Worm (Caenorhabditis elegans) whole organism, L4 larva: Measurements from ENCODE around the gene R10E4.9.

ENCODE experiments used
- D1046.2 ChIP-seq: fragments of 200-800 bp; sonication (Bioruptor generic); IDR thresholded peaks from 2 replicates; pipeline ENCODE4 v1.3.6; 2022; ENCODE audit warnings: missing genetic modification characterization, missing compliant biosample characterization
- F26F4.8 ChIP-seq: fragments of 200-800 bp; sonication (Bioruptor generic); conservative IDR thresholded peaks from 2 replicates; pipeline ENCODE4 v1.3.6; 2022; ENCODE audit warnings: missing genetic modification characterization, missing compliant biosample characterization
- F37D6.2 ChIP-seq: sonication (generic microtip); optimal IDR thresholded peaks from 2 replicates; lab custom pipeline; 2016; ENCODE audit warnings: mild to moderate bottlenecking, missing genetic modification characterization, missing compliant biosample characterization
- F44E2.7 ChIP-seq: fragments of 200-800 bp; sonication (Bioruptor generic); IDR thresholded peaks from 2 replicates; pipeline ENCODE4 v2.1.2; 2022; ENCODE audit warnings: missing genetic modification characterization, missing compliant biosample characterization
- F49E8.2 ChIP-seq: sonication (generic microtip); optimal IDR thresholded peaks from 2 replicates; lab custom pipeline; 2016; ENCODE audit warnings: missing compliant biosample characterization, mild to moderate bottlenecking, missing genetic modification characterization, borderline replicate concordance
- T20F7.1 ChIP-seq: fragments of 200-800 bp; sonication (Bioruptor generic); optimal IDR thresholded peaks from 2 replicates; lab custom pipeline; 2018; ENCODE audit warnings: mild to moderate bottlenecking, missing genetic modification characterization, missing compliant biosample characterization
- T26A8.4 ChIP-seq: fragments of 200-800 bp; sonication (Bioruptor generic); IDR thresholded peaks from 2 replicates; pipeline ENCODE4 v1.3.6; 2022; ENCODE audit warnings: missing genetic modification characterization, missing compliant biosample characterization
- aha-1 ChIP-seq: fragments of 150-350 bp; peaks from one replicate; lab custom pipeline; 2014; ENCODE audit warnings: missing biosample characterization, missing genetic modification characterization
- aly-2 ChIP-seq: sonication (generic microtip); optimal IDR thresholded peaks from 2 replicates; lab custom pipeline; 2018; ENCODE audit warnings: missing biosample characterization, missing genetic modification characterization
- ama-1 ChIP-seq: fragments of 150-350 bp; optimal IDR thresholded peaks from 2 replicates; lab custom pipeline; 2014; ENCODE audit warnings: inconsistent platforms, mixed read lengths
- attf-4 ChIP-seq: sonication (generic microtip); optimal IDR thresholded peaks from 3 replicates; lab custom pipeline; 2017; ENCODE audit warnings: missing biosample characterization, missing genetic modification characterization
- ceh-20 ChIP-seq: fragments of 200-800 bp; sonication (Bioruptor generic); IDR thresholded peaks from 2 replicates; pipeline ENCODE4 v1.3.6; 2022; ENCODE audit warnings: missing genetic modification reagents, missing genetic modification characterization, missing compliant biosample characterization
- ceh-28 ChIP-seq: fragments of 150-350 bp; optimal IDR thresholded peaks from 2 replicates; lab custom pipeline; 2014; ENCODE audit warnings: missing biosample characterization, missing genetic modification reagents, missing genetic modification characterization
- ceh-32 ChIP-seq: sonication (generic microtip); optimal IDR thresholded peaks from 2 replicates; lab custom pipeline; 2016; ENCODE audit warnings: mild to moderate bottlenecking, missing genetic modification characterization, missing compliant biosample characterization; ENCODE audit not compliant: poor library complexity
- ceh-44 ChIP-seq: fragments of 200-800 bp; sonication (Bioruptor generic); IDR thresholded peaks from 2 replicates; pipeline ENCODE4 v1.3.6; 2022; ENCODE audit warnings: missing genetic modification reagents, missing genetic modification characterization, missing compliant biosample characterization
- ceh-82 ChIP-seq: sonication (generic microtip); optimal IDR thresholded peaks from 2 replicates; lab custom pipeline; 2017; ENCODE audit warnings: missing biosample characterization, missing genetic modification characterization
- ces-1 ChIP-seq: fragments of 150-350 bp; sonication (generic microtip); optimal IDR thresholded peaks from 4 replicates; lab custom pipeline; 2014; ENCODE audit warnings: missing biosample characterization, missing genetic modification reagents, missing genetic modification characterization
- ctbp-1 ChIP-seq: fragments of 200-800 bp; sonication (Bioruptor generic); IDR thresholded peaks from 2 replicates; pipeline ENCODE4 v1.3.6; 2022; ENCODE audit warnings: missing genetic modification reagents, missing genetic modification characterization, missing compliant biosample characterization
- daf-19 ChIP-seq: fragments of 200-800 bp; sonication (Bioruptor generic); conservative IDR thresholded peaks from 2 replicates; pipeline ENCODE4 v1.3.6; 2022; ENCODE audit warnings: missing genetic modification characterization, missing compliant biosample characterization
- dmd-6 ChIP-seq: fragments of 200-800 bp; sonication (Bioruptor generic); IDR thresholded peaks from 2 replicates; pipeline ENCODE4 v1.3.6; 2022; ENCODE audit warnings: missing genetic modification reagents, missing genetic modification characterization, missing compliant biosample characterization
- egl-27 ChIP-seq: sonication (generic microtip); optimal IDR thresholded peaks from 3 replicates; lab custom pipeline; 2017; ENCODE audit warnings: missing biosample characterization, missing genetic modification reagents, missing genetic modification characterization
- egl-43 ChIP-seq: fragments of 200-800 bp; sonication (Bioruptor generic); IDR thresholded peaks from 2 replicates; pipeline ENCODE4 v1.3.6; 2022; ENCODE audit warnings: missing genetic modification reagents, missing genetic modification characterization, missing compliant biosample characterization
- fkh-10 ChIP-seq: fragments of 150-350 bp; optimal IDR thresholded peaks from 2 replicates; lab custom pipeline; 2014; ENCODE audit warnings: missing biosample characterization, missing genetic modification reagents, missing genetic modification characterization
- fos-1 ChIP-seq: fragments of 150-350 bp; optimal IDR thresholded peaks from 2 replicates; lab custom pipeline; 2014; ENCODE audit warnings: missing biosample characterization, missing genetic modification characterization
- hif-1 ChIP-seq, 2 experiments: sonication (generic microtip); optimal IDR thresholded peaks; 2 replicates each; lab custom pipeline; 2016 to 2017; ENCODE audit warnings: missing compliant biosample characterization in 2 of 2, missing genetic modification characterization in 2 of 2, missing genetic modification reagents in 2 of 2, missing genotype in 2 of 2, mild to moderate bottlenecking in 1 of 2
- hmg-1.1 ChIP-seq: fragments of 200-800 bp; sonication (Bioruptor generic); IDR thresholded peaks from 2 replicates; pipeline ENCODE4 v1.3.6; 2022; ENCODE audit warnings: missing genetic modification reagents, missing genetic modification characterization, missing compliant biosample characterization
- lim-7 ChIP-seq: fragments of 200-800 bp; sonication (Bioruptor generic); IDR thresholded peaks from 2 replicates; pipeline ENCODE4 v1.3.6; 2022; ENCODE audit warnings: missing genetic modification characterization, missing compliant biosample characterization
- lin-1 ChIP-seq: fragments of 200-800 bp; sonication (Bioruptor generic); IDR thresholded peaks from 2 replicates; pipeline ENCODE4 v1.3.6; 2022; ENCODE audit warnings: missing genetic modification reagents, missing genetic modification characterization, missing compliant biosample characterization
- lin-29 ChIP-seq: fragments of 200-800 bp; sonication (Bioruptor generic); IDR thresholded peaks from 2 replicates; pipeline ENCODE4 v1.3.6; 2022; ENCODE audit warnings: missing genetic modification reagents, missing genetic modification characterization, missing compliant biosample characterization
- lin-38 ChIP-seq: fragments of 200-800 bp; sonication (Bioruptor generic); IDR thresholded peaks from 2 replicates; pipeline ENCODE4 v1.3.6; 2022; ENCODE audit warnings: missing genetic modification reagents, missing genetic modification characterization, missing compliant biosample characterization
- lin-39 ChIP-seq: fragments of 150-350 bp; optimal IDR thresholded peaks from 2 replicates; lab custom pipeline; 2014; ENCODE audit warnings: missing biosample characterization, missing genetic modification reagents, missing genetic modification characterization
- lsy-2 ChIP-seq, 2 experiments: fragments of 150-350 bp in 1 of 2; sonication (generic microtip) in 1 of 2; optimal IDR thresholded peaks; 2 replicates each; lab custom pipeline; 2014 to 2017; ENCODE audit warnings: missing biosample characterization in 2 of 2, missing genetic modification characterization in 2 of 2
- madf-5 ChIP-seq, 2 experiments: fragments of 200-800 bp; sonication (Bioruptor generic); IDR thresholded peaks; 2 replicates each; pipeline ENCODE4 v1.3.6; 2022; ENCODE audit warnings: missing compliant biosample characterization in 2 of 2, missing genetic modification characterization in 2 of 2
- mdl-1 ChIP-seq, 2 experiments: fragments of 150-350 bp in 1 of 2; sonication (generic microtip) in 1 of 2; optimal IDR thresholded peaks; 2 replicates each; lab custom pipeline; 2014 to 2017; ENCODE audit warnings: missing biosample characterization in 2 of 2, missing genetic modification characterization in 2 of 2
- mdt-29 ChIP-seq: fragments of 200-800 bp; sonication (Bioruptor generic); IDR thresholded peaks from 2 replicates; pipeline ENCODE4 v1.3.6; 2022; ENCODE audit warnings: missing genetic modification reagents, missing genetic modification characterization, missing compliant biosample characterization
- mep-1 ChIP-seq: fragments of 150-350 bp; sonication (generic microtip); optimal IDR thresholded peaks from 3 replicates; lab custom pipeline; 2014; ENCODE audit warnings: missing biosample characterization, missing genetic modification characterization
- mes-2 ChIP-seq: sonication (generic microtip); optimal IDR thresholded peaks from 2 replicates; lab custom pipeline; 2016; ENCODE audit warnings: missing genotype, mild to moderate bottlenecking, missing genetic modification characterization, missing compliant biosample characterization; ENCODE audit not compliant: poor library complexity, severe bottlenecking
- nhr-10 ChIP-seq: fragments of 150-350 bp; optimal IDR thresholded peaks from 2 replicates; lab custom pipeline; 2014; ENCODE audit warnings: missing biosample characterization, missing genetic modification characterization
- nhr-102 ChIP-seq: sonication (generic microtip); optimal IDR thresholded peaks from 2 replicates; lab custom pipeline; 2016; ENCODE audit warnings: mild to moderate bottlenecking, missing genetic modification characterization, moderate library complexity, missing compliant biosample characterization
- nhr-11 ChIP-seq: fragments of 150-350 bp; optimal IDR thresholded peaks from 2 replicates; lab custom pipeline; 2014; ENCODE audit warnings: missing biosample characterization, missing genetic modification characterization
- nhr-237 ChIP-seq: sonication (generic microtip); optimal IDR thresholded peaks from 2 replicates; lab custom pipeline; 2017; ENCODE audit warnings: missing biosample characterization, missing genetic modification characterization
- nhr-28 ChIP-seq: fragments of 150-350 bp; optimal IDR thresholded peaks from 2 replicates; lab custom pipeline; 2014; ENCODE audit warnings: missing biosample characterization, missing genetic modification characterization
- php-3 ChIP-seq: fragments of 200-800 bp; sonication (Bioruptor generic); IDR thresholded peaks from 2 replicates; pipeline ENCODE4 v1.3.6; 2022; ENCODE audit warnings: missing genetic modification reagents, missing genetic modification characterization, missing compliant biosample characterization
- rbr-2 ChIP-seq: sonication (generic microtip); optimal IDR thresholded peaks from 2 replicates; lab custom pipeline; 2016; ENCODE audit warnings: missing genotype, missing genetic modification characterization, missing compliant biosample characterization
- saeg-2 ChIP-seq: fragments of 200-800 bp; sonication (Bioruptor generic); IDR thresholded peaks from 2 replicates; pipeline ENCODE4 v1.3.6; 2022; ENCODE audit warnings: missing genetic modification reagents, missing genetic modification characterization, missing compliant biosample characterization
- snpc-1.2 ChIP-seq: fragments of 200-800 bp; sonication (Bioruptor generic); IDR thresholded peaks from 2 replicates; pipeline ENCODE4 v1.3.6; 2022; ENCODE audit warnings: missing genetic modification reagents, missing genetic modification characterization, missing compliant biosample characterization
- tra-1 ChIP-seq: fragments of 200-800 bp; sonication (Bioruptor generic); IDR thresholded peaks from 2 replicates; pipeline ENCODE4 v1.3.6; 2022; ENCODE audit warnings: missing genetic modification reagents, missing genetic modification characterization, missing compliant biosample characterization
- zag-1 ChIP-seq: fragments of 150-350 bp; optimal IDR thresholded peaks from 2 replicates; lab custom pipeline; 2014; ENCODE audit warnings: missing biosample characterization, missing genetic modification characterization
- zfp-2 ChIP-seq: sonication (generic microtip); optimal IDR thresholded peaks from 2 replicates; lab custom pipeline; 2016; ENCODE audit warnings: mild to moderate bottlenecking, missing genetic modification characterization, missing compliant biosample characterization
- zip-11 ChIP-seq: fragments of 200-800 bp; sonication (Bioruptor generic); IDR thresholded peaks from 2 replicates; pipeline ENCODE4 v1.3.6; 2022; ENCODE audit warnings: missing genetic modification characterization, missing compliant biosample characterization
- zip-2 ChIP-seq: fragments of 150-350 bp; optimal IDR thresholded peaks from 2 replicates; lab custom pipeline; 2014; ENCODE audit warnings: missing biosample characterization, missing genetic modification characterization

The R10E4.9 gene

ce11 chrIII:4281955-4282618 is 20.1 kb downstream of the R10E4.9 start (continued):
- TF ChIP-seq mep-1 (tag; lab: Kevin White, UChicago) (peak; percentile 98), php-3 (GFP tag; lab: Robert Waterston, UW) (peak; percentile 77), F37D6.2 (peak; percentile 97), ceh-44 (GFP tag; lab: Robert Waterston, UW) (0 out of 2 replicates have a peak, but pooled peaks have one; percentile 5), mdt-29 (GFP tag; lab: Robert Waterston, UW) (peak; percentile 89), lin-29 (GFP tag; lab: Robert Waterston, UW) (peak; percentile 91), madf-5 (GFP tag; IDR thresholded peaks at IDR 0.05; lab: Robert Waterston, UW) (peak in 1 of 2 experiments; percentile 39; a peak in 1 of 4 replicates), rbr-2 (peak; percentile 99), T26A8.4 (GFP tag; lab: Robert Waterston, UW) (peak; percentile 98), ces-1 (GFP tag; lab: Kevin White, UChicago) (peak; percentile 14), zfp-2 (tag; lab: Kevin White, UChicago) (peak; percentile 91), lin-1 (GFP tag; lab: Robert Waterston, UW) (peak; percentile 99), nhr-10 (tag; lab: Kevin White, UChicago) (peak; percentile 93), fos-1 (peak; percentile 86), aly-2 (no peak), zag-1 (peak; percentile 91), T20F7.1 (GFP tag; lab: Kevin White, UChicago) (peak; percentile 88), hmg-1.1 (GFP tag; lab: Robert Waterston, UW) (peak; percentile 98), D1046.2 (GFP tag; lab: Robert Waterston, UW) (peak; percentile 9; the same call in 1 of the 2 replicates), lsy-2 (tag; optimal IDR thresholded peaks at IDR 0.05; lab: Kevin White, UChicago) (peak; percentile 93 to 95), hif-1 (tag; optimal IDR thresholded peaks at IDR 0.05; lab: Kevin White, UChicago) (peak; percentile 90 to 96), fkh-10 (peak; percentile 86), zip-2 (peak; percentile 79), aha-1 (tag; lab: Kevin White, UChicago) (peak; percentile 100), nhr-102 (tag; lab: Kevin White, UChicago) (peak; percentile 98), attf-4 (tag; lab: Kevin White, UChicago) (peak; percentile 54), mdl-1 (tag; optimal IDR thresholded peaks at IDR 0.05; lab: Kevin White, UChicago) (peak; percentile 98 to 99), F44E2.7 (GFP tag; lab: Robert Waterston, UW) (no peak), lin-38 (peak; percentile 85), dmd-6 (GFP tag; lab: Robert Waterston, UW) (peak; percentile 100), lin-39 (tag; lab: Kevin White, UChicago) (peak; percentile 74), F26F4.8 (GFP tag; lab: Robert Waterston, UW) (no peak), ama-1 (lab: Kevin White, UChicago) (no peak), egl-27 (tag; lab: Kevin White, UChicago) (no peak), ceh-82 (tag; lab: Kevin White, UChicago) (no peak), nhr-11 (tag; lab: Kevin White, UChicago) (peak; percentile 98), zip-11 (GFP tag; lab: Robert Waterston, UW) (no peak; the same call in 1 of the 2 replicates), daf-19 (peak; percentile 81), ceh-28 (tag; lab: Kevin White, UChicago) (peak; percentile 62), mes-2 (tag; lab: Kevin White, UChicago) (peak; percentile 77), nhr-28 (tag; lab: Kevin White, UChicago) (peak; percentile 93), snpc-1.2 (GFP tag; lab: Robert Waterston, UW) (no peak; the same call in 1 of the 2 replicates), lim-7 (GFP tag; lab: Robert Waterston, UW) (peak; percentile 42; the same call in 1 of the 2 replicates), F49E8.2 (tag; lab: Kevin White, UChicago) (no peak), saeg-2 (GFP tag; lab: Robert Waterston, UW) (peak; percentile 98), ceh-32 (tag; lab: Kevin White, UChicago) (peak; percentile 90), ceh-20 (peak; percentile 98), ctbp-1 (peak; percentile 98), tra-1 (GFP tag; lab: Robert Waterston, UW) (peak; percentile 98), egl-43 (GFP tag; lab: Robert Waterston, UW) (peak; percentile 96), nhr-237 (peak; percentile 57)
